Worm (Caenorhabditis elegans) whole organism, L2 larva: Measurements from ENCODE around the gene zip-6.
"Not testable (repeated sequence)": the region's sequence is repeated elsewhere in the genome, so short reads cannot be mapped to it uniquely, and the experiment has no call there.

Experiments used
- C34F6.9 ChIP-seq: fragments of 150-350 bp; optimal IDR thresholded peaks from 2 replicates; lab custom pipeline; 2014; ENCODE audit warnings: missing biosample characterization, missing genetic modification characterization
- F13H6.1 ChIP-seq: sonication (generic microtip); optimal IDR thresholded peaks from 2 replicates; lab custom pipeline; 2016; ENCODE audit warnings: missing genetic modification characterization, missing compliant biosample characterization
- R02D3.7 ChIP-seq: fragments of 150-350 bp; optimal IDR thresholded peaks from 2 replicates; lab custom pipeline; 2014; ENCODE audit warnings: missing biosample characterization, missing genetic modification characterization
- Y55F3AM.14 ChIP-seq: fragments of 200-800 bp; sonication (Bioruptor generic); optimal IDR thresholded peaks from 2 replicates; lab custom pipeline; 2018; ENCODE audit warnings: mild to moderate bottlenecking, missing genetic modification characterization, missing compliant biosample characterization
- ZK546.5 ChIP-seq: sonication (generic microtip); optimal IDR thresholded peaks from 2 replicates; lab custom pipeline; 2017; ENCODE audit warnings: missing biosample characterization, missing genetic modification characterization
- ama-1 ChIP-seq: fragments of 150-350 bp; optimal IDR thresholded peaks from 2 replicates; lab custom pipeline; 2018; ENCODE audit warnings: inconsistent platforms
- blmp-1 ChIP-seq: sonication (generic microtip); optimal IDR thresholded peaks from 2 replicates; lab custom pipeline; 2017; ENCODE audit warnings: missing genetic modification characterization, mild to moderate bottlenecking, missing compliant biosample characterization, antibody characterized with exemption, moderate library complexity; ENCODE audit not compliant: insufficient read depth
- ceh-16 ChIP-seq: fragments of 150-350 bp; optimal IDR thresholded peaks from 2 replicates; lab custom pipeline; 2014; ENCODE audit warnings: missing biosample characterization, missing genetic modification characterization
- crh-2 ChIP-seq: sonication (generic microtip); optimal IDR thresholded peaks from 2 replicates; lab custom pipeline; 2017; ENCODE audit warnings: missing biosample characterization, missing genetic modification characterization
- elt-3 ChIP-seq: sonication (generic microtip); optimal IDR thresholded peaks from 2 replicates; lab custom pipeline; 2017; ENCODE audit warnings: missing biosample characterization, missing genetic modification characterization
- fos-1 ChIP-seq: fragments of 150-350 bp; optimal IDR thresholded peaks from 2 replicates; lab custom pipeline; 2014; ENCODE audit warnings: missing biosample characterization, missing genetic modification characterization
- gmeb-1 ChIP-seq: fragments of 150-350 bp; optimal IDR thresholded peaks from 2 replicates; lab custom pipeline; 2014; ENCODE audit warnings: missing biosample characterization, missing genetic modification characterization
- mab-5 ChIP-seq: fragments of 150-350 bp; optimal IDR thresholded peaks from 2 replicates; lab custom pipeline; 2014; ENCODE audit warnings: missing biosample characterization, missing genetic modification characterization
- mbf-1 ChIP-seq: sonication (generic microtip); optimal IDR thresholded peaks from 2 replicates; lab custom pipeline; 2017; ENCODE audit warnings: missing biosample characterization, missing genetic modification characterization
- nhr-10 ChIP-seq: sonication (generic microtip); optimal IDR thresholded peaks from 2 replicates; lab custom pipeline; 2017; ENCODE audit warnings: missing biosample characterization, missing genetic modification characterization
- nhr-12 ChIP-seq: fragments of 150-350 bp; optimal IDR thresholded peaks from 2 replicates; lab custom pipeline; 2014; ENCODE audit warnings: missing biosample characterization, missing genetic modification characterization
- nhr-23 ChIP-seq: fragments of 150-350 bp; optimal IDR thresholded peaks from 2 replicates; lab custom pipeline; 2014; ENCODE audit warnings: missing biosample characterization, missing genetic modification reagents, missing genetic modification characterization
- nhr-25 ChIP-seq: fragments of 150-350 bp; sonication (generic microtip); optimal IDR thresholded peaks from 3 replicates; lab custom pipeline; 2014; ENCODE audit warnings: missing biosample characterization, missing genetic modification characterization
- nhr-6 ChIP-seq: fragments of 150-350 bp; optimal IDR thresholded peaks from 2 replicates; lab custom pipeline; 2014; ENCODE audit warnings: missing biosample characterization, missing genetic modification characterization
- sem-4 ChIP-seq: fragments of 150-350 bp; optimal IDR thresholded peaks from 2 replicates; lab custom pipeline; 2014; ENCODE audit warnings: missing biosample characterization, missing genetic modification reagents, missing genetic modification characterization
- skn-1 ChIP-seq: sonication (generic microtip); optimal IDR thresholded peaks from 2 replicates; lab custom pipeline; 2017; ENCODE audit warnings: missing biosample characterization, missing genetic modification characterization
- sma-3 ChIP-seq: sonication (generic microtip); optimal IDR thresholded peaks from 2 replicates; lab custom pipeline; 2016; ENCODE audit warnings: missing genetic modification reagents, missing genetic modification characterization, missing compliant biosample characterization
- sma-9 ChIP-seq, 2 experiments: fragments of 150-350 bp in 1 of 2; sonication (generic microtip) in 1 of 2; optimal IDR thresholded peaks; 2 replicates each; lab custom pipeline; 2014 to 2016; ENCODE audit warnings: missing genetic modification characterization in 2 of 2, mild to moderate bottlenecking in 1 of 2, missing biosample characterization in 1 of 2, missing compliant biosample characterization in 1 of 2, missing genetic modification reagents in 1 of 2, moderate library complexity in 1 of 2
- zag-1 ChIP-seq: fragments of 150-350 bp; optimal IDR thresholded peaks from 2 replicates; lab custom pipeline; 2014; ENCODE audit warnings: missing biosample characterization, missing genetic modification characterization
- ztf-1 ChIP-seq: fragments of 200-800 bp; sonication (Bioruptor generic); conservative IDR thresholded peaks from 2 replicates; pipeline ENCODE4 v1.3.6; 2022; ENCODE audit warnings: missing genetic modification characterization, missing compliant biosample characterization
- ztf-11 ChIP-seq: sonication (generic microtip); optimal IDR thresholded peaks from 2 replicates; lab custom pipeline; 2017; ENCODE audit warnings: missing biosample characterization, missing genetic modification characterization
- ztf-4 ChIP-seq: fragments of 150-350 bp; optimal IDR thresholded peaks from 2 replicates; lab custom pipeline; 2014; ENCODE audit warnings: missing biosample characterization, missing genetic modification characterization

Gene zip-6

ce11 chrIV:11259485-11259972 is 41.6 kb upstream of the zip-6 start, which contains the start of gene gtl-1:
gtl-1 (minus strand) TSS chrIV:11259535.
- TF ChIP-seq ztf-4: no peak
- peak; percentile 89 for TF ChIP-seq fos-1 (tag; lab: Kevin White, UChicago)

- no peak for TF ChIP-seq zag-1 (tag; lab: Kevin White, UChicago)
- peak; percentile 96 for TF ChIP-seq fos-1 (tag; lab: Kevin White, UChicago)
- no peak for TF ChIP-seq mbf-1
- TF ChIP-seq sma-9 (GFP tag; optimal IDR thresholded peaks at IDR 0.05; lab: Kevin White, UChicago): peak; percentile 49
- no peak for TF ChIP-seq sma-9 (tag; optimal IDR thresholded peaks at IDR 0.05; lab: Kevin White, UChicago)
- no peak for TF ChIP-seq F13H6.1 (tag; lab: Kevin White, UChicago)
- TF ChIP-seq, all 48 proteins: peak for 2
Measured at ce11 chrIV:11257476-11257875, 39.5 kb upstream of the zip-6 start.

- not testable (repeated sequence) for TF ChIP-seq ztf-11; nhr-12 (tag; lab: Kevin White, UChicago); ztf-1 (GFP tag; lab: Robert Waterston, UW)
- TF ChIP-seq, all 48 proteins: peak for 0; not testable (repeated sequence) for 48
Measured at ce11 chrIV:11253689-11254088, 35.8 kb upstream of the zip-6 start, which contains the start of gene C05C12.1. C05C12.1 (plus strand) TSS chrIV:11253989.

- peak; percentile 76 for TF ChIP-seq fos-1 (tag; lab: Kevin White, UChicago)
- TF ChIP-seq skn-1 (tag; lab: Kevin White, UChicago): no peak
Measured at ce11 chrIV:11248031-11248631, 30.2 kb upstream of the zip-6 start, which contains the start of gene C05C12.4. C05C12.4 (minus strand) TSS chrIV:11248081.

- TF ChIP-seq sma-3 (GFP tag; lab: Kevin White, UChicago) (no peak), nhr-12 (tag; lab: Kevin White, UChicago) (no peak), ceh-16 (tag; lab: Kevin White, UChicago) (no peak)
Measured at ce11 chrIV:11247434-11247833, 29.5 kb upstream of the zip-6 start.

- TF ChIP-seq ceh-16 (tag; lab: Kevin White, UChicago) (no peak), C34F6.9 (tag; lab: Kevin White, UChicago) (no peak), nhr-6 (tag; lab: Kevin White, UChicago) (no peak), nhr-10 (tag; lab: Kevin White, UChicago) (no peak), R02D3.7 (tag; lab: Kevin White, UChicago) (no peak)
Measured at ce11 chrIV:11241368-11241767, 23.4 kb upstream of the zip-6 start, which contains the start of gene C05C12.6. C05C12.6 (minus strand) TSS chrIV:11241468.

ce11 chrIV:11235755-11236154 is 17.8 kb upstream of the zip-6 start:
- TF ChIP-seq sma-3 (GFP tag; lab: Kevin White, UChicago): no peak
- TF ChIP-seq F13H6.1 (tag; lab: Kevin White, UChicago): no peak
- TF ChIP-seq nhr-25 (tag; lab: Kevin White, UChicago): no peak
- no peak for TF ChIP-seq sma-9 (GFP tag; optimal IDR thresholded peaks at IDR 0.05; lab: Kevin White, UChicago)
- no peak for TF ChIP-seq sma-9 (tag; optimal IDR thresholded peaks at IDR 0.05; lab: Kevin White, UChicago)
- TF ChIP-seq nhr-6 (tag; lab: Kevin White, UChicago): no peak
- no peak for TF ChIP-seq elt-3
- no peak for TF ChIP-seq Y55F3AM.14
- TF ChIP-seq gmeb-1 (tag; lab: Kevin White, UChicago): no peak
- TF ChIP-seq mab-5: no peak
- TF ChIP-seq blmp-1 (tag; lab: Kevin White, UChicago): no peak
- no peak for TF ChIP-seq nhr-23 (tag; lab: Kevin White, UChicago)
- TF ChIP-seq ZK546.5 (tag; lab: Kevin White, UChicago): no peak
- no peak for TF ChIP-seq crh-2 (tag; lab: Kevin White, UChicago)
- TF ChIP-seq sem-4: no peak
- TF ChIP-seq ama-1 (lab: Kevin White, UChicago): no peak
